Fruit fly (Drosophila melanogaster) whole organism, adult: Measurements from ENCODE around the gene CG5274.

Experiments
- CG11617 ChIP-seq: fragments of 200-800 bp; sonication (Bioruptor generic); optimal IDR thresholded peaks from 2 replicates; lab custom pipeline; 2017; ENCODE audit warnings: mild to moderate bottlenecking, missing biosample characterization, missing genetic modification reagents, missing genetic modification characterization
- CG12768 ChIP-seq: fragments of 200-800 bp; sonication (Bioruptor generic); optimal IDR thresholded peaks from 2 replicates; lab custom pipeline; 2017; ENCODE audit warnings: missing biosample characterization, missing genetic modification characterization, mild to moderate bottlenecking, moderate library complexity, missing genetic modification reagents
- CG14711 ChIP-seq: fragments of 200-800 bp; sonication (Bioruptor generic); optimal IDR thresholded peaks from 2 replicates; lab custom pipeline; 2018; ENCODE audit warnings: missing biosample characterization, mild to moderate bottlenecking, missing genetic modification characterization, moderate library complexity
- CG1620 ChIP-seq: fragments of 200-800 bp; sonication (Bioruptor generic); optimal IDR thresholded peaks from 2 replicates; lab custom pipeline; 2016; ENCODE audit warnings: missing biosample characterization, missing genetic modification characterization
- CG33017 ChIP-seq: fragments of 200-800 bp; sonication (Bioruptor generic); optimal IDR thresholded peaks from 2 replicates; lab custom pipeline; 2018; ENCODE audit warnings: missing biosample characterization, mild to moderate bottlenecking, missing genetic modification characterization, moderate library complexity
- CG5204 ChIP-seq: fragments of 200-800 bp; sonication (Bioruptor generic); optimal IDR thresholded peaks from 2 replicates; lab custom pipeline; 2016; ENCODE audit warnings: missing biosample characterization, missing genetic modification characterization
- CG7045 ChIP-seq: fragments of 200-800 bp; sonication (Bioruptor generic); optimal IDR thresholded peaks from 2 replicates; lab custom pipeline; 2017; ENCODE audit warnings: missing biosample characterization, mild to moderate bottlenecking, missing genetic modification characterization
- CG7101 ChIP-seq: fragments of 200-800 bp; sonication (Bioruptor generic); optimal IDR thresholded peaks from 2 replicates; lab custom pipeline; 2018; ENCODE audit warnings: missing biosample characterization, mild to moderate bottlenecking, missing genetic modification characterization, moderate library complexity
- Clk ChIP-seq: fragments of 200-800 bp; sonication (Bioruptor generic); optimal IDR thresholded peaks from 2 replicates; lab custom pipeline; 2017; ENCODE audit warnings: missing biosample characterization, missing genetic modification characterization
- Crg-1 ChIP-seq: fragments of 200-800 bp; sonication (Bioruptor generic); optimal IDR thresholded peaks from 2 replicates; lab custom pipeline; 2016; ENCODE audit warnings: missing biosample characterization, missing genetic modification characterization
- Hr96 ChIP-seq: fragments of 200-800 bp; sonication (Bioruptor generic); optimal IDR thresholded peaks from 2 replicates; lab custom pipeline; 2016; ENCODE audit warnings: missing biosample characterization, missing genetic modification characterization
- Mnt ChIP-seq: fragments of 200-800 bp; sonication (Bioruptor generic); optimal IDR thresholded peaks from 2 replicates; lab custom pipeline; 2016; ENCODE audit warnings: missing biosample characterization, mild to moderate bottlenecking, missing genetic modification characterization
- bab1 ChIP-seq: fragments of 200-800 bp; sonication (Bioruptor generic); optimal IDR thresholded peaks from 3 replicates; lab custom pipeline; 2019; ENCODE audit warnings: missing biosample characterization, mild to moderate bottlenecking, missing genetic modification characterization, moderate library complexity
- cic ChIP-seq: fragments of 200-800 bp; sonication (Bioruptor generic); optimal IDR thresholded peaks from 2 replicates; lab custom pipeline; 2017; ENCODE audit warnings: missing biosample characterization, mild to moderate bottlenecking, missing genetic modification characterization, moderate library complexity
- cnc ChIP-seq, 2 experiments: fragments of >200 bp; optimal IDR thresholded peaks; 2 replicates each; lab custom pipeline; 2017
- kay ChIP-seq: fragments of 200-800 bp; sonication (Bioruptor generic); peaks from one replicate; lab custom pipeline; 2016; ENCODE audit warnings: missing biosample characterization, missing genetic modification characterization, borderline replicate concordance
- ovo ChIP-seq: fragments of 200-800 bp; sonication (Bioruptor generic); optimal IDR thresholded peaks from 2 replicates; lab custom pipeline; 2016; ENCODE audit warnings: missing biosample characterization, missing genetic modification characterization
- pad ChIP-seq: fragments of 200-800 bp; sonication (Bioruptor generic); optimal IDR thresholded peaks from 3 replicates; lab custom pipeline; 2017; ENCODE audit warnings: missing biosample characterization, missing genetic modification characterization, mild to moderate bottlenecking, moderate library complexity, missing genetic modification reagents
- tj ChIP-seq: fragments of 200-800 bp; sonication (Bioruptor generic); optimal IDR thresholded peaks from 3 replicates; lab custom pipeline; 2017; ENCODE audit warnings: missing biosample characterization, mild to moderate bottlenecking, missing genetic modification characterization, moderate library complexity
- toe ChIP-seq: fragments of 200-800 bp; sonication (Bioruptor generic); optimal IDR thresholded peaks from 2 replicates; lab custom pipeline; 2016; ENCODE audit warnings: missing biosample characterization, missing genetic modification characterization

CG5274 gene

DNA sequence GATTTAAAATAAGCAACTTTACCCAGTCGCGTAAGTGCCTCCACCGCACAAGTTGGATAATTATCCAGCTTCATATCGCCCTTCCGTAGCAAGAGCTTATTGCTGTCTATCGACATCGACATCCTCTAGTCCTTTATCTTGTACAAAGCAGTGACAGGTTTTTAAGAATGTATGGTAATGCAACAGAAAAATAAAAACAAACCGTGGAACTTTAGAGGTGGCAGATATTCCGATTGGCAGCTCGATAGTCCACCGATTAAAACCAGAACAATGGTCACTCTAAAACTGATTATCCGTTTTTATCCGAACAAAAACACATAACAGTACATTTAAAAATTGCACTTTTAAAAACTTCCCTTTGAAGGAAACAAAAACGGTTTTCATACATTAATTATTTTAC lies at the start of gene CG5274:
CG5274 (minus strand) TSS at position 218 of the 400 bp plus-strand sequence.
- no peak for TF ChIP-seq CG12768 (GFP tag; lab: Kevin White, UChicago)
- no peak for TF ChIP-seq pad (GFP tag; lab: Kevin White, UChicago)
- TF ChIP-seq CG33017 (tag; lab: Kevin White, UChicago): no peak
- no peak for TF ChIP-seq kay (GFP tag; lab: Kevin White, UChicago)
- peak; percentile 62 for TF ChIP-seq bab1
- TF ChIP-seq cnc (optimal IDR thresholded peaks at IDR 0.05; lab: Kevin White, UChicago): no peak

DNA sequence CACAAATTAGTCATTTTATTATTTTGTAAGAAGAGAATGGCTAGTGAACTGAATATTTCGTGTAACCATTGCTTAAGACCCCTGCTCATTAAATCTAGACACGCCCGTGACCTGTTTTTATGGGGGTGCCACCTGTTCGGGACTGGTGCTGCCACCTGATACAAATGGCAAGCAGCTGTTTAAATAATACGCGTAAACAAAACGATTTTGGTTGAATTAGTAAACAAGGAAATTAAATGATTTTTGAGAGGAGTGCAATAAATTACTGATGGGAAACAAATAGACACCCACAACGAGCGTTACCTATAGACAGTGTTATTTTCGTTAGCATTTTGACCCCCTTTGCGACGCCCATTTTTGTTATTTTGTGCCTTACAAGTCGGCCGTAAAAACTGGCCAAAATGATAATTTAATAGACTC lies 47.3 kb upstream of the CG5274 start:
- TF ChIP-seq CG7045 (GFP tag; lab: Kevin White, UChicago): peak; percentile 91
- peak; percentile 79 for TF ChIP-seq Clk (GFP tag; lab: Kevin White, UChicago)
- peak; percentile 71 for TF ChIP-seq tj (GFP tag; lab: Kevin White, UChicago)
- TF ChIP-seq CG1620 (GFP tag; lab: Kevin White, UChicago): peak; percentile 93
- TF ChIP-seq bab1: peak; percentile 90
- peak; percentile 90 for TF ChIP-seq CG33017 (tag; lab: Kevin White, UChicago)
- peak; percentile 85 for TF ChIP-seq kay (GFP tag; lab: Kevin White, UChicago)
- TF ChIP-seq ovo (GFP tag; lab: Kevin White, UChicago): peak; percentile 68
- TF ChIP-seq CG14711 (tag; lab: Kevin White, UChicago): peak; percentile 86
- peak; percentile 68 for TF ChIP-seq Mnt (GFP tag; lab: Kevin White, UChicago)
- TF ChIP-seq CG11617 (GFP tag; lab: Kevin White, UChicago): peak; percentile 91
- peak; percentile 90 for TF ChIP-seq CG7101 (tag; lab: Kevin White, UChicago)
- peak; percentile 90 for TF ChIP-seq Crg-1
- TF ChIP-seq CG12768 (GFP tag; lab: Kevin White, UChicago): peak; percentile 91
- TF ChIP-seq cic (GFP tag; lab: Kevin White, UChicago): peak; percentile 80
- TF ChIP-seq cnc (optimal IDR thresholded peaks at IDR 0.05; lab: Kevin White, UChicago): no peak
- TF ChIP-seq pad (GFP tag; lab: Kevin White, UChicago): peak; percentile 68
- peak; percentile 91 for TF ChIP-seq toe (GFP tag; lab: Kevin White, UChicago)
- TF ChIP-seq Hr96 (GFP tag; lab: Kevin White, UChicago): peak; percentile 61
- TF ChIP-seq CG5204: peak; percentile 78

DNA sequence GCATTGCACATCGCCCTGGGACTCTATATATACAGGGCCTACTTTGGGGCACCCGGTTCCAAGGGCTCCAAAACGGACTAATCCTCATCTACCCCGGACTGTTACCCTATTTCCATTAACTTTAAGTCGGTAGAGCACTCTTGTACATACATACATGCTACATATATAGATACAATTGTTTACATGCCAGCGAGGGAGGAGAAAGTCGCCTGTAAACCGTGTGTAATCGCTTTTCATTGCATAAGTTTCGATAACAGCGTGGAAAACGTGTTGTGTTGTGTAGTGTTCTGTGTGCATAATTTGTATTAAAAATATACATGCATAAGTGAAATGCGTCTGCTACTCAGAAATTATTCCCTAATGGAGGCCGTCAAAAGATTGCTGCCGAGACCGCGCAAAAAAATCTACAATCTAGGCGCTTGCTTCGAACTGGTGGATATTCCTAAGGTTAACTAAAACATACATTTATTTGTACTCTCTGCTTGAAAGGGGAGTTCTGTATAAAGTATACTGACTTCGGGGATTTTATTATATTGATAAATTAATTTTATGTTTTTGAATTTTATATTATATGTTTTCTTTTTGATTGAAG lies 46.8 kb upstream of the CG5274 start, which contains the start of gene isoQC:
isoQC (plus strand) TSS at position 270 of the 592 bp plus-strand sequence.
- TF ChIP-seq CG12768 (GFP tag; lab: Kevin White, UChicago): no peak
- TF ChIP-seq kay (GFP tag; lab: Kevin White, UChicago): peak; percentile 90
- TF ChIP-seq bab1: no peak
- no peak for TF ChIP-seq Crg-1
- peak; percentile 60 for TF ChIP-seq Mnt (GFP tag; lab: Kevin White, UChicago)

DNA sequence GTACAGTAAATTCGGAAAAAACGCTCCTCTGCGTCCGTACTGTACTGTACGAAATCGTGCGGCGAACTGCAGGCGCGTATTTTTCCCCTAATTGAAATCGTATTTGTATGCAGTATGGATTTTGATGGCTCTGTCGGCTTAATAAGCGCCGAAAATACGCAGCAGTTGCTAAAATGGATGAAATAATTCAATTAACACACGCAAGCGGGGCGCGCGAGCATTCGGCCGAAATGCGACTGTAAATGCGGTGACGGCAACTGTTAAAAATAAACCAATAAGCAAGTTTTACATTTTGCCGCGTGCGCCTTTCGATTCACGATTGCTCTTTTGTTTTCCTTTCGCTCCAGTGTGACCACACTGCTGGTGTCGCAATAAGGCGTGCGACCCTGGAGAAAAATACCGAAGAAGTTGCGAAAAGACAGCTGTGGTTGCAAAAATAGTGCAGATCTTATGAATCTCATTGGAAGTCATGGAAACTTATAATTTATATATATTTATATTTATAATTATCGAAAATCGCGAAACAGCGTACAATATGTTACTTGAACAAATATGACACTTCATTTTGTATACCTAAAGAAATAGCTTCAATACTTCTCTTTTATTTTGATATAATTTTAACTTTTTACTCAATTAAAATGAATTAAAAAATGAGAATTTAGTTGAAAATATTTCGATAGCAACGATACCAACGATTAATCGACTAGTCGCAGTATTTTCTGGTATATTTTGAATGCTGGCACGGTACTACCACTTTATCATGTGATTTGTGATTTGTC lies 45.7 kb upstream of the CG5274 start, which contains the start of the genes CG32428 and CG5969:
CG32428 (minus strand) TSS at position 703 of the 779 bp plus-strand sequence.
CG5969 (plus strand) TSS at position 763 of the 779 bp plus-strand sequence.
- TF ChIP-seq CG33017 (tag; lab: Kevin White, UChicago) (peak; percentile 74), cic (GFP tag; lab: Kevin White, UChicago) (no peak), CG5204 (peak; percentile 11), ovo (GFP tag; lab: Kevin White, UChicago) (no peak), Clk (GFP tag; lab: Kevin White, UChicago) (no peak), CG12768 (GFP tag; lab: Kevin White, UChicago) (peak; percentile 78), CG7045 (GFP tag; lab: Kevin White, UChicago) (peak; percentile 70), CG1620 (GFP tag; lab: Kevin White, UChicago) (no peak), CG11617 (GFP tag; lab: Kevin White, UChicago) (peak; percentile 40), Mnt (GFP tag; lab: Kevin White, UChicago) (peak; percentile 60), CG7101 (tag; lab: Kevin White, UChicago) (peak; percentile 74), bab1 (no peak), CG14711 (tag; lab: Kevin White, UChicago) (peak; percentile 60), cnc (optimal IDR thresholded peaks at IDR 0.05; lab: Kevin White, UChicago) (no peak), toe (GFP tag; lab: Kevin White, UChicago) (peak; percentile 8), Crg-1 (no peak), pad (GFP tag; lab: Kevin White, UChicago) (peak; percentile 47), kay (GFP tag; lab: Kevin White, UChicago) (no peak), Hr96 (GFP tag; lab: Kevin White, UChicago) (no peak), tj (GFP tag; lab: Kevin White, UChicago) (peak; percentile 82)

DNA sequence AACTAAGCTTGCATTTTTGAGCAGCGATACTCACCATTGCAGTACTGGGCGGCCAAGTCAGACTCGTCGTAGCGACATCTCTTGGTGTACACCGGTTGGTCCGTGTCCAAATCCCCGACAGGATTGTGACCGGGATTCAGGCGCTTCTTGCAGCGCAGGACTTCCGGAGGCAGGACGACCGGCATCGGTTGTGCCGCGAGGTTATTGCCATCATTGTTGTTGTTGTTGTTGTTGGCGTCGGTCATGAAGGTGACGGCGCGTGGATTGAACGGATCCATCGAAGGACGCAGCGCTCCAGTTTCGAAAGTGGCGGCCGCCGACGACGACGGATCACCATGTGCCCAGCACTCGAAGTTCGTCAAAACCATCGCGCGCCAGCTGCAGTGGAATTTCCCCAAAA lies 45.1 kb upstream of the CG5274 start:
- TF ChIP-seq CG5204: no peak
- no peak for TF ChIP-seq cic (GFP tag; lab: Kevin White, UChicago)
- TF ChIP-seq toe (GFP tag; lab: Kevin White, UChicago): no peak
- no peak for TF ChIP-seq CG14711 (tag; lab: Kevin White, UChicago)
- TF ChIP-seq Mnt (GFP tag; lab: Kevin White, UChicago): no peak
- TF ChIP-seq Hr96 (GFP tag; lab: Kevin White, UChicago): no peak
- no peak for TF ChIP-seq CG7101 (tag; lab: Kevin White, UChicago)
- TF ChIP-seq CG7045 (GFP tag; lab: Kevin White, UChicago): no peak
- TF ChIP-seq kay (GFP tag; lab: Kevin White, UChicago): no peak
- TF ChIP-seq CG33017 (tag; lab: Kevin White, UChicago): no peak
- no peak for TF ChIP-seq Crg-1
- no peak for TF ChIP-seq bab1
- no peak for TF ChIP-seq cnc (optimal IDR thresholded peaks at IDR 0.05; lab: Kevin White, UChicago)
- no peak for TF ChIP-seq Clk (GFP tag; lab: Kevin White, UChicago)
